Fruit fly (Drosophila melanogaster) whole organism, prepupa: ENCODE data around the gene Spn31A.

Experiments used
- Blimp-1 ChIP-seq: fragments of 200-800 bp; sonication (Bioruptor generic); optimal IDR thresholded peaks from 3 replicates; lab custom pipeline; 2017; ENCODE audit warnings: missing biosample characterization, missing genetic modification characterization, mild to moderate bottlenecking, moderate library complexity, missing genetic modification reagents
- CG10631 ChIP-seq: fragments of 200-800 bp; sonication (Bioruptor generic); optimal IDR thresholded peaks from 2 replicates; lab custom pipeline; 2016; ENCODE audit warnings: missing biosample characterization, missing genetic modification characterization
- CG11294 ChIP-seq: fragments of 200-800 bp; sonication (Bioruptor generic); IDR thresholded peaks from 2 replicates; pipeline ENCODE4 v1.3.6; 2022; ENCODE audit warnings: missing biosample characterization, missing genetic modification characterization
- CG11762 ChIP-seq: fragments of 200-800 bp; sonication (Bioruptor generic); optimal IDR thresholded peaks from 3 replicates; lab custom pipeline; 2016; ENCODE audit warnings: missing biosample characterization, missing genetic modification characterization; ENCODE audit not compliant: insufficient read depth
- CG11902 ChIP-seq: fragments of 200-800 bp; sonication (Bioruptor generic); optimal IDR thresholded peaks from 3 replicates; lab custom pipeline; 2016; ENCODE audit warnings: missing biosample characterization, missing genetic modification characterization
- CG15336 ChIP-seq: fragments of 200-800 bp; sonication (Bioruptor generic); IDR thresholded peaks from 2 replicates; pipeline ENCODE4 v1.3.6; 2022; ENCODE audit warnings: missing biosample characterization, missing genetic modification characterization
- CG1621 ChIP-seq: fragments of 200-800 bp; sonication (Bioruptor generic); optimal IDR thresholded peaks from 3 replicates; lab custom pipeline; 2018; ENCODE audit warnings: missing biosample characterization, mild to moderate bottlenecking, missing genetic modification characterization
- CG16779 ChIP-seq: fragments of 200-800 bp; sonication (Bioruptor generic); optimal IDR thresholded peaks from 3 replicates; lab custom pipeline; 2017; ENCODE audit warnings: missing biosample characterization, mild to moderate bottlenecking, missing genetic modification characterization
- CG31627 ChIP-seq: fragments of 200-800 bp; sonication (Bioruptor generic); optimal IDR thresholded peaks from 3 replicates; lab custom pipeline; 2016; ENCODE audit warnings: missing biosample characterization, missing genetic modification characterization
- CG6808 ChIP-seq: fragments of 200-800 bp; sonication (Bioruptor generic); optimal IDR thresholded peaks from 3 replicates; lab custom pipeline; 2017; ENCODE audit warnings: missing biosample characterization, missing genetic modification characterization, mild to moderate bottlenecking, moderate library complexity, missing genetic modification reagents
- CG6854 ChIP-seq: fragments of 200-800 bp; sonication (Bioruptor generic); optimal IDR thresholded peaks from 2 replicates; lab custom pipeline; 2017; ENCODE audit warnings: missing biosample characterization, mild to moderate bottlenecking, missing genetic modification characterization
- CG7368 ChIP-seq: fragments of 200-800 bp; sonication (Bioruptor generic); optimal IDR thresholded peaks from 3 replicates; lab custom pipeline; 2016; ENCODE audit warnings: missing biosample characterization, missing genetic modification characterization
- CG8319 ChIP-seq: fragments of 200-800 bp; sonication (Bioruptor generic); optimal IDR thresholded peaks from 3 replicates; lab custom pipeline; 2016; ENCODE audit warnings: missing biosample characterization, missing genetic modification characterization
- CG8632 ChIP-seq: fragments of 200-800 bp; sonication (Bioruptor generic); optimal IDR thresholded peaks from 3 replicates; lab custom pipeline; 2016; ENCODE audit warnings: missing biosample characterization, missing genetic modification characterization
- CG9139 ChIP-seq: fragments of 200-800 bp; sonication (Bioruptor generic); optimal IDR thresholded peaks from 3 replicates; lab custom pipeline; 2017; ENCODE audit warnings: missing biosample characterization, mild to moderate bottlenecking, missing genetic modification characterization
- Eip75B ChIP-seq: fragments of 200-800 bp; sonication (Bioruptor generic); optimal IDR thresholded peaks from 3 replicates; lab custom pipeline; 2016; ENCODE audit warnings: missing biosample characterization, missing genetic modification characterization
- Eip78C ChIP-seq: fragments of 200-800 bp; sonication (Bioruptor generic); peaks from one replicate; lab custom pipeline; 2016; ENCODE audit warnings: missing biosample characterization, missing genetic modification characterization
- Gug ChIP-seq: fragments of 200-800 bp; sonication (Bioruptor generic); IDR thresholded peaks from 2 replicates; pipeline ENCODE4 v1.3.6; 2022; ENCODE audit warnings: missing biosample characterization, missing genetic modification characterization
- Hr38 ChIP-seq: sonication (Bioruptor generic); optimal IDR thresholded peaks from 2 replicates; lab custom pipeline; 2016; ENCODE audit warnings: missing biosample characterization, missing genetic modification characterization
- Hr39 ChIP-seq: fragments of 200-800 bp; sonication (Bioruptor generic); optimal IDR thresholded peaks from 2 replicates; lab custom pipeline; 2016; ENCODE audit warnings: missing biosample characterization, missing genetic modification characterization
- Met ChIP-seq: fragments of 200-800 bp; sonication (Bioruptor generic); optimal IDR thresholded peaks from 3 replicates; lab custom pipeline; 2016; ENCODE audit warnings: missing biosample characterization, missing genetic modification characterization
- Sox102F ChIP-seq: fragments of 200-800 bp; sonication (Bioruptor generic); optimal IDR thresholded peaks from 2 replicates; lab custom pipeline; 2016; ENCODE audit warnings: missing biosample characterization, mild to moderate bottlenecking, missing genetic modification characterization
- Sox14 ChIP-seq: fragments of 200-800 bp; sonication (Bioruptor generic); optimal IDR thresholded peaks from 3 replicates; lab custom pipeline; 2016; ENCODE audit warnings: missing biosample characterization, missing genetic modification characterization
- Sox15 ChIP-seq: fragments of 200-800 bp; sonication (Bioruptor generic); optimal IDR thresholded peaks from 3 replicates; lab custom pipeline; 2016; ENCODE audit warnings: missing biosample characterization, missing genetic modification characterization
- achi ChIP-seq: fragments of 200-800 bp; sonication (Bioruptor generic); optimal IDR thresholded peaks from 3 replicates; lab custom pipeline; 2016; ENCODE audit warnings: missing biosample characterization, missing genetic modification characterization
- cyc ChIP-seq: fragments of 200-800 bp; sonication (Bioruptor generic); optimal IDR thresholded peaks from 3 replicates; lab custom pipeline; 2016; ENCODE audit warnings: missing biosample characterization, missing genetic modification characterization
- eg ChIP-seq: fragments of 200-800 bp; sonication (Bioruptor generic); IDR thresholded peaks from 3 replicates; pipeline ENCODE4 v1.3.6; 2022; ENCODE audit warnings: missing biosample characterization, missing genetic modification characterization
- esn ChIP-seq: fragments of 200-800 bp; sonication (Bioruptor generic); optimal IDR thresholded peaks from 2 replicates; lab custom pipeline; 2016; ENCODE audit warnings: missing biosample characterization, mild to moderate bottlenecking, missing genetic modification characterization, moderate library complexity
- fd59A ChIP-seq: fragments of 200-800 bp; sonication (Bioruptor generic); optimal IDR thresholded peaks from 2 replicates; lab custom pipeline; 2017; ENCODE audit warnings: missing biosample characterization, mild to moderate bottlenecking, missing genetic modification characterization, missing genetic modification reagents
- fd85E ChIP-seq: fragments of 200-800 bp; sonication (Bioruptor generic); optimal IDR thresholded peaks from 3 replicates; lab custom pipeline; 2016; ENCODE audit warnings: missing biosample characterization, missing genetic modification characterization
- fkh ChIP-seq: fragments of 200-800 bp; sonication (Bioruptor generic); optimal IDR thresholded peaks from 3 replicates; lab custom pipeline; 2017; ENCODE audit warnings: missing biosample characterization, mild to moderate bottlenecking, missing genetic modification characterization, moderate library complexity
- net ChIP-seq: fragments of 200-800 bp; sonication (Bioruptor generic); optimal IDR thresholded peaks from 3 replicates; lab custom pipeline; 2016; ENCODE audit warnings: missing biosample characterization, missing genetic modification characterization
- pdm3 ChIP-seq: fragments of 200-800 bp; sonication (Bioruptor generic); optimal IDR thresholded peaks from 3 replicates; lab custom pipeline; 2016; ENCODE audit warnings: missing biosample characterization, missing genetic modification characterization
- salr ChIP-seq, 2 experiments: fragments of 200-800 bp; sonication (Bioruptor generic); optimal IDR thresholded peaks; 3 replicates each; lab custom pipeline; 2016 to 2018; ENCODE audit warnings: missing biosample characterization in 2 of 2, missing genetic modification characterization in 2 of 2, mild to moderate bottlenecking in 1 of 2
- svp ChIP-seq: fragments of 200-800 bp; sonication (Bioruptor generic); peaks from one replicate; lab custom pipeline; 2016; ENCODE audit warnings: missing biosample characterization, missing genetic modification characterization
- topi ChIP-seq: fragments of 200-800 bp; sonication (Bioruptor generic); optimal IDR thresholded peaks from 3 replicates; lab custom pipeline; 2016; ENCODE audit warnings: missing biosample characterization, missing genetic modification characterization
- vri ChIP-seq: fragments of 200-800 bp; sonication (Bioruptor generic); optimal IDR thresholded peaks from 3 replicates; lab custom pipeline; 2016; ENCODE audit warnings: missing biosample characterization, mild to moderate bottlenecking, missing genetic modification characterization

The Spn31A gene

dm6 chr2L:10035786-10036364 lies 24.7 kb upstream of the Spn31A start (continued):
- TF ChIP-seq CG6854 (GFP tag; lab: Kevin White, UChicago) (no peak), Hr39 (no peak), svp (GFP tag; lab: Kevin White, UChicago) (peak; percentile 11), CG11294 (GFP tag; lab: Robert Waterston, UW) (0 out of 2 replicates have a peak, but pooled peaks have one; percentile 9), CG9139 (GFP tag; lab: Kevin White, UChicago) (no peak), cyc (GFP tag; lab: Kevin White, UChicago) (no peak), Eip78C (GFP tag; lab: Kevin White, UChicago) (peak; percentile 86), topi (GFP tag; lab: Kevin White, UChicago) (no peak), fd85E (GFP tag; lab: Kevin White, UChicago) (no peak), vri (peak; percentile 16), CG31627 (GFP tag; lab: Kevin White, UChicago) (no peak), CG7368 (GFP tag; lab: Kevin White, UChicago) (peak; percentile 28), CG8632 (GFP tag; lab: Kevin White, UChicago) (peak; percentile 52), Sox15 (GFP tag; lab: Kevin White, UChicago) (no peak), CG15336 (GFP tag; lab: Robert Waterston, UW) (0 out of 2 replicates have a peak, but pooled peaks have one; percentile 55), CG8319 (no peak), esn (GFP tag; lab: Kevin White, UChicago) (no peak), pdm3 (GFP tag; lab: Kevin White, UChicago) (peak; percentile 45), Sox14 (GFP tag; lab: Kevin White, UChicago) (peak; percentile 3), CG10631 (GFP tag; lab: Kevin White, UChicago) (peak; percentile 33), CG6808 (GFP tag; lab: Kevin White, UChicago) (peak; percentile 27), Gug (GFP tag; lab: Robert Waterston, UW) (no peak), salr (GFP tag; optimal IDR thresholded peaks at IDR 0.05; lab: Kevin White, UChicago) (no peak), CG16779 (tag; lab: Kevin White, UChicago) (no peak), CG11902 (GFP tag; lab: Kevin White, UChicago) (no peak), net (GFP tag; lab: Kevin White, UChicago) (peak; percentile 56), Sox102F (GFP tag; lab: Kevin White, UChicago) (no peak), Met (no peak), achi (GFP tag; lab: Kevin White, UChicago) (peak; percentile 42), Eip75B (peak; percentile 18), CG11762 (GFP tag; lab: Kevin White, UChicago) (no peak), CG1621 (tag; lab: Kevin White, UChicago) (peak; percentile 35)

DNA sequence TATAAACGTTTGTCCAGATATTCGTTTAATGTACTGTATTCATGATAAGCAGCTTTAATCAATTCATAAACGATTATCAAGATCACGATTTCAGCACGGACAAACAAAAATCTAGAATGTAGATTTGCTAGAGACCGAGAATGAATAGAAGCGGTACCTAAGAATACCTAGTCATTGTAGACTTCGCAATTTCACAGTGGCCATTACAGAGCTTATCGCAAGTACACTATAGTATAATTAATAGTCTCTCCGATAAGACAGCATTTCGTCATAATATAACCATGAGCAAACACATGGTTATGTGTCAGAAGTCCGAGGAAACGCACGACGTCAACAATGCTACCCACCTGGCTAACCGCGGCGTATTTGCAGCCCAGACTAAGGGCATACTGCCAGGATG lies 11.3 kb upstream of the Spn31A start, which contains the start of gene CG33301:
TSS of gene CG33301 (plus strand) at position 301 of the 400 bp plus-strand sequence.
- TF ChIP-seq vri (peak; percentile 14), fd59A (GFP tag; lab: Kevin White, UChicago) (no peak)

dm6 chr2L:10053583-10054263 lies 6.9 kb upstream of the Spn31A start, which contains the start of gene Cpr31A:
TSS of gene Cpr31A (plus strand) at chr2L:10054213.
- no peak for TF ChIP-seq esn (GFP tag; lab: Kevin White, UChicago)
- no peak for TF ChIP-seq eg (GFP tag; lab: Robert Waterston, UW)
- TF ChIP-seq Eip78C (GFP tag; lab: Kevin White, UChicago) = peak; percentile 20
- TF ChIP-seq topi (GFP tag; lab: Kevin White, UChicago) = no peak
- no peak for TF ChIP-seq fkh (GFP tag; lab: Kevin White, UChicago)
- TF ChIP-seq salr (GFP tag; optimal IDR thresholded peaks at IDR 0.05; lab: Kevin White, UChicago) = no peak
- TF ChIP-seq Blimp-1 (GFP tag; lab: Kevin White, UChicago) = peak; percentile 85
- no peak for TF ChIP-seq Hr38 (GFP tag; lab: Kevin White, UChicago)
- no peak for TF ChIP-seq CG10631 (GFP tag; lab: Kevin White, UChicago)
- no peak for TF ChIP-seq CG6808 (GFP tag; lab: Kevin White, UChicago)
- no peak for TF ChIP-seq fd59A (GFP tag; lab: Kevin White, UChicago)
- peak; percentile 15 for TF ChIP-seq svp (GFP tag; lab: Kevin White, UChicago)
- TF ChIP-seq Met = no peak
- no peak for TF ChIP-seq CG11762 (GFP tag; lab: Kevin White, UChicago)
- TF ChIP-seq, all 60 proteins: peak for 3
